Fruit fly (Drosophila melanogaster) whole organism, wandering third instar larva: ENCODE data around the gene Or33c.

ENCODE experiments used
- Abd-B ChIP-seq: fragments of >200 bp; optimal IDR thresholded peaks from 2 replicates; lab custom pipeline; 2017; ENCODE audit warnings: missing biosample characterization, missing genetic modification characterization
- CG32264 ChIP-seq: fragments of 200-800 bp; sonication (Bioruptor generic); optimal IDR thresholded peaks from 2 replicates; lab custom pipeline; 2016; ENCODE audit warnings: missing biosample characterization, missing genetic modification characterization
- CG9705 ChIP-seq: fragments of 200-800 bp; sonication (Bioruptor generic); optimal IDR thresholded peaks from 2 replicates; lab custom pipeline; 2018; ENCODE audit warnings: missing biosample characterization, mild to moderate bottlenecking, missing genetic modification characterization
- CrebA ChIP-seq: fragments of 200-800 bp; sonication (Bioruptor generic); optimal IDR thresholded peaks from 2 replicates; lab custom pipeline; 2016; ENCODE audit warnings: missing biosample characterization, mild to moderate bottlenecking, missing genetic modification characterization, borderline replicate concordance
- Dfd ChIP-seq: fragments of >200 bp; optimal IDR thresholded peaks from 2 replicates; lab custom pipeline; 2017; ENCODE audit warnings: missing biosample characterization, missing genetic modification characterization
- Dif ChIP-seq: fragments of 200-275, 200-300 bp; sonication (Bioruptor generic); optimal IDR thresholded peaks from 2 replicates; lab custom pipeline; 2018; ENCODE audit warnings: missing biosample characterization, missing genetic modification characterization; ENCODE audit not compliant: partially characterized antibody
- GATAd ChIP-seq: sonication (Bioruptor generic); optimal IDR thresholded peaks from 2 replicates; lab custom pipeline; 2016; ENCODE audit warnings: missing biosample characterization, missing genetic modification characterization
- Hnf4 ChIP-seq: fragments of 200-800 bp; sonication (Bioruptor generic); optimal IDR thresholded peaks from 2 replicates; lab custom pipeline; 2016; ENCODE audit warnings: missing biosample characterization, mild to moderate bottlenecking, missing genetic modification characterization
- Hr78 ChIP-seq: fragments of >200 bp; optimal IDR thresholded peaks from 2 replicates; lab custom pipeline; 2017; ENCODE audit warnings: missing biosample characterization, missing genetic modification characterization
- Hr83 ChIP-seq: fragments of 200-300 bp; sonication (Bioruptor generic); optimal IDR thresholded peaks from 2 replicates; lab custom pipeline; 2016; ENCODE audit warnings: missing biosample characterization, mild to moderate bottlenecking, missing genetic modification characterization, moderate library complexity; ENCODE audit not compliant: poor library complexity, severe bottlenecking
- Jra ChIP-seq: sonication (Bioruptor generic); optimal IDR thresholded peaks from 2 replicates; lab custom pipeline; 2016; ENCODE audit warnings: missing biosample characterization, missing genetic modification characterization
- N ChIP-seq: fragments of >200 bp; optimal IDR thresholded peaks from 2 replicates; lab custom pipeline; 2018; ENCODE audit warnings: missing biosample characterization, missing external identifiers, missing genetic modification characterization
- OdsH ChIP-seq: fragments of 200-800 bp; sonication (Bioruptor generic); optimal IDR thresholded peaks from 2 replicates; lab custom pipeline; 2016; ENCODE audit warnings: missing biosample characterization, mild to moderate bottlenecking, missing genetic modification characterization
- Rel ChIP-seq, 2 experiments: fragments of 200-800 bp; sonication (Bioruptor generic) in 1 of 2; optimal IDR thresholded peaks; 2 replicates in 1 of 2; 3 replicates in 1 of 2; lab custom pipeline; 2016 to 2019; ENCODE audit warnings: mild to moderate bottlenecking in 2 of 2, missing biosample characterization in 2 of 2, missing genetic modification characterization in 2 of 2, moderate library complexity in 1 of 2
- Sp1 ChIP-seq: fragments of 200-800 bp; sonication (Bioruptor generic); optimal IDR thresholded peaks from 3 replicates; lab custom pipeline; 2019; ENCODE audit warnings: missing biosample characterization, mild to moderate bottlenecking, missing genetic modification characterization, moderate library complexity
- Vsx2 ChIP-seq: fragments of 200-300, 225-300 bp; sonication (Bioruptor generic); optimal IDR thresholded peaks from 2 replicates; lab custom pipeline; 2018; ENCODE audit warnings: missing biosample characterization, missing genetic modification characterization; ENCODE audit not compliant: partially characterized antibody
- br ChIP-seq: fragments of 200-800 bp; sonication (Bioruptor generic); optimal IDR thresholded peaks from 2 replicates; lab custom pipeline; 2016; ENCODE audit warnings: missing biosample characterization, missing genetic modification characterization
- dl ChIP-seq, 2 experiments: fragments of 175-275, 200-275 bp in 1 of 2; fragments of 200-275 bp in 1 of 2; sonication (Bioruptor generic); optimal IDR thresholded peaks; lab custom pipeline; 2018; ENCODE audit warnings: mild to moderate bottlenecking in 2 of 2, missing biosample characterization in 2 of 2, missing genetic modification characterization in 2 of 2, moderate library complexity in 2 of 2; ENCODE audit not compliant: partially characterized antibody in 2 of 2, insufficient read depth in 1 of 2
- dmrt93B ChIP-seq: fragments of 200-800 bp; sonication (Bioruptor generic); optimal IDR thresholded peaks from 2 replicates; lab custom pipeline; 2018; ENCODE audit warnings: missing biosample characterization, mild to moderate bottlenecking, missing genetic modification characterization
- dsf ChIP-seq: sonication (Bioruptor generic); optimal IDR thresholded peaks from 2 replicates; lab custom pipeline; 2016; ENCODE audit warnings: missing biosample characterization, missing genetic modification characterization, borderline replicate concordance
- ey ChIP-seq: fragments of 200-800 bp; sonication (Bioruptor generic); optimal IDR thresholded peaks from 2 replicates; lab custom pipeline; 2016; ENCODE audit warnings: missing biosample characterization, missing genetic modification characterization
- fru ChIP-seq: fragments of 200-800 bp; sonication (Bioruptor generic); optimal IDR thresholded peaks from 3 replicates; lab custom pipeline; 2016; ENCODE audit warnings: missing biosample characterization, mild to moderate bottlenecking, missing genetic modification characterization
- h ChIP-seq: fragments of 200-800 bp; sonication (Bioruptor generic); optimal IDR thresholded peaks from 3 replicates; lab custom pipeline; 2016; ENCODE audit warnings: missing biosample characterization, mild to moderate bottlenecking, missing genetic modification characterization
- lola ChIP-seq: fragments of >200 bp; optimal IDR thresholded peaks from 2 replicates; lab custom pipeline; 2017; ENCODE audit warnings: missing biosample characterization, missing genetic modification characterization
- pan ChIP-seq: fragments of >200 bp; optimal IDR thresholded peaks from 2 replicates; lab custom pipeline; 2017
- psq ChIP-seq: fragments of 200-800 bp; sonication (Bioruptor generic); optimal IDR thresholded peaks from 3 replicates; lab custom pipeline; 2017; ENCODE audit warnings: missing biosample characterization, mild to moderate bottlenecking, missing genetic modification characterization, moderate library complexity
- rgr ChIP-seq: fragments of 200-800 bp; sonication (Bioruptor generic); optimal IDR thresholded peaks from 3 replicates; lab custom pipeline; 2016; ENCODE audit warnings: missing biosample characterization, mild to moderate bottlenecking, missing genetic modification characterization
- sage ChIP-seq: fragments of 200-800 bp; sonication (Bioruptor generic); optimal IDR thresholded peaks from 2 replicates; lab custom pipeline; 2016; ENCODE audit warnings: missing biosample characterization, mild to moderate bottlenecking, missing genetic modification characterization
- sv ChIP-seq: fragments of 200-800 bp; sonication (Bioruptor generic); optimal IDR thresholded peaks from 3 replicates; lab custom pipeline; 2016; ENCODE audit warnings: missing biosample characterization, missing genetic modification characterization
- tai ChIP-seq: sonication (Bioruptor generic); optimal IDR thresholded peaks from 2 replicates; lab custom pipeline; 2016; ENCODE audit warnings: missing biosample characterization, missing genetic modification characterization
- usp ChIP-seq: fragments of >200 bp; optimal IDR thresholded peaks from 2 replicates; lab custom pipeline; 2017; ENCODE audit warnings: missing biosample characterization, missing genetic modification characterization
- woc ChIP-seq: sonication (Bioruptor generic); optimal IDR thresholded peaks from 2 replicates; lab custom pipeline; 2016; ENCODE audit warnings: missing biosample characterization, mild to moderate bottlenecking, missing genetic modification characterization

The Or33c gene

DNA sequence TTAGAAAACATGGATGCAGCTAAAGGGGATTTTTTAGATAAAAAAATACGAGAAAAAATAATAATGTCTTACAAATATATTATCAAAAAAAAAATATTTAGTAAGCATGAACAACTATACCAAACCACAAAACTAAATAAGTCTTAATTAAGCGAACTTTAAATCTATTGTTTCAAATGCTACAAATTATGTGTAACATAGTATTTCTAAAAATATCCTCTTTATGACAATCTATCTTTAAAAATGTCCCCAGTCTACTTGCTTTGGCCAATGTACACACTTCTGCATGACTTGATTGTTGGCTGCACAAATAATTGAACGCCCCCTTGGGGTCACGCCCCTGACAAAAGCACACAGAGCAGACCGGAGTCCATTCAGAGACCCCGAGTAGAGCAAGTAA lies 6.2 kb upstream of the Or33c start:
- TF ChIP-seq CG9705 (GFP tag; lab: Kevin White, UChicago) (no peak), br (GFP tag; lab: Kevin White, UChicago) (no peak), Vsx2 (GFP tag; lab: Kevin White, UChicago) (no peak), dmrt93B (no peak), Rel (GFP tag; optimal IDR thresholded peaks at IDR 0.05; lab: Kevin White, UChicago) (no peak), Rel (tag; optimal IDR thresholded peaks at IDR 0.05; lab: Kevin White, UChicago) (no peak), Abd-B (GFP tag; lab: Kevin White, UChicago) (no peak), Hr83 (no peak), sv (GFP tag; lab: Kevin White, UChicago) (no peak), Sp1 (GFP tag; lab: Kevin White, UChicago) (no peak), OdsH (GFP tag; lab: Kevin White, UChicago) (no peak), pan (lab: Kevin White, UChicago) (no peak), h (GFP tag; lab: Kevin White, UChicago) (no peak), tai (GFP tag; lab: Kevin White, UChicago) (no peak), Jra (no peak), fru (GFP tag; lab: Kevin White, UChicago) (no peak)

DNA sequence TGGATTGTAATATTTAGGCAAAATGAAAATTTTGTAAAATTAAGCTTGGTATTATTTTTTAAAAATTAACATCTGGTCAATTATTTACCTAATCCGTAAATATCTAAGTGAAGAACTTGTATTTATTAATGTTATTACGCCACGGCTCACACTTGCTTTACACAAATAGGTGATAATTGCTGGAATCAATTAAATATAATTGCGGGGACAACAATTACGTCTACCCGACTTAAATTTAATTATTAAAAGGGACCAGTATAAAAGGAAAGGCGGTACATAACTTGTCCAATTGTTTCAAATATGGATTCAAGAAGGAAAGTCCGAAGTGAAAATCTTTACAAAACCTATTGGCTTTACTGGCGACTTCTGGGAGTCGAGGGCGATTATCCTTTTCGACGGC lies 3.6 kb upstream of the Or33c start, which contains the start of gene Or33a:
Gene Or33a (plus strand): TSS at position 301 of the 400 bp plus-strand sequence.
- TF ChIP-seq Hr78 (GFP tag; lab: Kevin White, UChicago) (no peak), CrebA (GFP tag; lab: Kevin White, UChicago) (no peak), N (GFP tag; lab: Kevin White, UChicago) (no peak), sage (no peak), rgr (GFP tag; lab: Kevin White, UChicago) (no peak), Hr83 (no peak), CG32264 (GFP tag; lab: Kevin White, UChicago) (no peak), br (GFP tag; lab: Kevin White, UChicago) (no peak), dsf (GFP tag; lab: Kevin White, UChicago) (no peak), woc (GFP tag; lab: Kevin White, UChicago) (no peak), h (GFP tag; lab: Kevin White, UChicago) (no peak), fru (GFP tag; lab: Kevin White, UChicago) (no peak), CG9705 (GFP tag; lab: Kevin White, UChicago) (no peak)

DNA sequence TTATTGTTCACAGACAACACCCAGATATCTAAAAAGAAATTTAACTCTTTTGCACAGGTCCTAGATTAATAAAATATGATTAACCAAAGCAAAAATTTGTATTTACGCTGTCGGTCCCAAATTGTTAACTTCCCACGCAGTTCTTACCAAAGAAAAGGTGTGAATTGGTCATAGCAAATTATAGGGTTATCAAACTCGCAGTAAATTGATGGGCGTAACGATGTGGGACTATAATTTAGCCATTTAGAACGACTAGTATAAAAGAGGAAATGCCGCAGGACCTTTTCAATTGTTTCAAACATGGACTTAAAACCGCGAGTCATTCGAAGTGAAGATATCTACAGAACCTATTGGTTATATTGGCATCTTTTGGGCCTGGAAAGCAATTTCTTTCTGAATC lies 1.9 kb upstream of the Or33c start, which contains the start of gene Or33b:
Gene Or33b (plus strand): TSS at position 301 of the 400 bp plus-strand sequence.
- TF ChIP-seq Vsx2 (GFP tag; lab: Kevin White, UChicago) (no peak), Abd-B (GFP tag; lab: Kevin White, UChicago) (no peak), GATAd (no peak), CrebA (GFP tag; lab: Kevin White, UChicago) (no peak), sage (no peak), br (GFP tag; lab: Kevin White, UChicago) (no peak), sv (GFP tag; lab: Kevin White, UChicago) (no peak), Hr78 (GFP tag; lab: Kevin White, UChicago) (no peak), OdsH (GFP tag; lab: Kevin White, UChicago) (no peak), ey (GFP tag; lab: Kevin White, UChicago) (no peak), CG32264 (GFP tag; lab: Kevin White, UChicago) (no peak), Sp1 (GFP tag; lab: Kevin White, UChicago) (no peak)

DNA sequence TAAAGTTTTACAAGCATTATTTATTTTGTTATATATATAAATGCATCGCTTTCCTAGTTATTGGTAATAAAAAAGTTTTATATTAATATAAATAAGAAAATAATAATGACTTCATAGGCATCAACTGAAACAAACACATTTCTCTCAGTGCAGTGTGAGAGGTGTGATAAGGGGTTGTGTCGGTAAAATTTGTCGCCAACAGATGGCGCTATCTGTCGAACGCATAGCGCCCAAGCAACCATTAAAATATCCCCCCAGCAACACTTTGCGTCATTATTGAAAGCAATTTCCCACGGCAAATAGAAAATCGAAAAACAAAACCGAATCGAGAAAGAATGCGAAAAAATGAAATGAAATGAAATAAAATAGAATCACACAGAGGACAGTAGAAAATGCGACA lies 2.9 kb downstream of the Or33c start:
- TF ChIP-seq Abd-B (GFP tag; lab: Kevin White, UChicago) = no peak
- TF ChIP-seq usp = no peak
- TF ChIP-seq Rel (GFP tag; optimal IDR thresholded peaks at IDR 0.05; lab: Kevin White, UChicago) = no peak
- TF ChIP-seq Rel (tag; optimal IDR thresholded peaks at IDR 0.05; lab: Kevin White, UChicago) = no peak
- TF ChIP-seq psq (GFP tag; lab: Kevin White, UChicago) = no peak
- TF ChIP-seq Dif = no peak
- TF ChIP-seq dmrt93B = no peak
- TF ChIP-seq lola (GFP tag; lab: Kevin White, UChicago) = no peak
- TF ChIP-seq OdsH (GFP tag; lab: Kevin White, UChicago) = no peak
- no peak for TF ChIP-seq br (GFP tag; lab: Kevin White, UChicago)
- no peak for TF ChIP-seq Dfd (GFP tag; lab: Kevin White, UChicago)
- TF ChIP-seq dl (GFP tag; optimal IDR thresholded peaks at IDR 0.05; lab: Kevin White, UChicago; ENCODE audit: insufficient read depth in 1 of 2, partially characterized antibody in 2 of 2) = no peak
- no peak for TF ChIP-seq Hnf4 (GFP tag; lab: Kevin White, UChicago)
- no peak for TF ChIP-seq Hr83
- TF ChIP-seq, all 38 proteins: peak for 0
